Fruit fly (Drosophila melanogaster) whole organism, embryonic: Measurements from ENCODE around the gene CG14965.

Experiments
- Abd-B ChIP-seq: fragments of 200-800 bp; sonication (Bioruptor generic); optimal IDR thresholded peaks from 2 replicates; lab custom pipeline; 2018; ENCODE audit warnings: missing biosample characterization, mild to moderate bottlenecking, missing genetic modification characterization, moderate library complexity
- Bdp1 ChIP-seq: fragments of 200-800 bp; sonication (Bioruptor generic); optimal IDR thresholded peaks from 3 replicates; lab custom pipeline; 2016; ENCODE audit warnings: missing biosample characterization, missing genetic modification characterization
- BtbVII ChIP-seq: fragments of 200-800 bp; sonication (Bioruptor generic); optimal IDR thresholded peaks from 3 replicates; lab custom pipeline; 2017; ENCODE audit warnings: missing biosample characterization, mild to moderate bottlenecking, missing genetic modification characterization
- CG10274 ChIP-seq: fragments of 200-800 bp; sonication (Bioruptor generic); optimal IDR thresholded peaks from 3 replicates; lab custom pipeline; 2017; ENCODE audit warnings: missing biosample characterization, mild to moderate bottlenecking, missing genetic modification characterization
- CG10959 ChIP-seq: fragments of 200-800 bp; sonication (Bioruptor generic); IDR thresholded peaks from 2 replicates; pipeline ENCODE4 v1.3.6; 2022; ENCODE audit warnings: missing biosample characterization, missing genetic modification characterization
- CG11560 ChIP-seq: fragments of 200-800 bp; sonication (Bioruptor generic); IDR thresholded peaks from 3 replicates; pipeline ENCODE4 v1.3.6; 2022; ENCODE audit warnings: missing biosample characterization, missing genetic modification characterization
- CG14667 ChIP-seq: fragments of 200-800 bp; sonication (Bioruptor generic); IDR thresholded peaks from 2 replicates; pipeline ENCODE4 v1.3.6; 2022; ENCODE audit warnings: missing biosample characterization, missing genetic modification characterization
- CG14860 ChIP-seq: fragments of 200-800 bp; sonication (Bioruptor generic); IDR thresholded peaks from 3 replicates; pipeline ENCODE4 v1.3.6; 2022; ENCODE audit warnings: missing biosample characterization, missing genetic modification characterization; ENCODE audit not compliant: partially characterized antibody
- CG17912 ChIP-seq: fragments of 200-800 bp; sonication (Bioruptor generic); optimal IDR thresholded peaks from 2 replicates; lab custom pipeline; 2018; ENCODE audit warnings: missing biosample characterization, mild to moderate bottlenecking, missing genetic modification characterization
- CG2129 ChIP-seq: fragments of 200-800 bp; sonication (Bioruptor generic); IDR thresholded peaks from 2 replicates; pipeline ENCODE4 v1.3.6; 2022; ENCODE audit warnings: missing biosample characterization, missing genetic modification characterization; ENCODE audit not compliant: partially characterized antibody
- CG32772 ChIP-seq: fragments of 200-800 bp; sonication (Bioruptor generic); IDR thresholded peaks from 2 replicates; pipeline ENCODE4 v1.3.6; 2022; ENCODE audit warnings: missing biosample characterization, missing genetic modification characterization
- CG3281 ChIP-seq: fragments of 200-800 bp; sonication (Bioruptor generic); optimal IDR thresholded peaks from 3 replicates; lab custom pipeline; 2017; ENCODE audit warnings: missing biosample characterization, mild to moderate bottlenecking, missing genetic modification characterization
- CG33213 ChIP-seq: fragments of 200-800 bp; sonication (Bioruptor generic); optimal IDR thresholded peaks from 3 replicates; lab custom pipeline; 2016; ENCODE audit warnings: missing biosample characterization, missing genetic modification characterization
- CG3407 ChIP-seq: fragments of 200-800 bp; sonication (Bioruptor generic); optimal IDR thresholded peaks from 2 replicates; lab custom pipeline; 2018; ENCODE audit warnings: missing biosample characterization, mild to moderate bottlenecking, missing genetic modification characterization
- CG6683 ChIP-seq: fragments of 200-800 bp; sonication (Bioruptor generic); optimal IDR thresholded peaks from 2 replicates; lab custom pipeline; 2017; ENCODE audit warnings: missing biosample characterization, mild to moderate bottlenecking, missing genetic modification characterization, missing genetic modification reagents
- CkIIα-i1 ChIP-seq: fragments of 200-800 bp; sonication (Bioruptor generic); IDR thresholded peaks from 2 replicates; pipeline ENCODE4 v1.3.6; 2022; ENCODE audit warnings: missing biosample characterization, missing genetic modification characterization
- D19B ChIP-seq: fragments of 200-800 bp; sonication (Bioruptor generic); optimal IDR thresholded peaks from 2 replicates; lab custom pipeline; 2017; ENCODE audit warnings: missing biosample characterization, mild to moderate bottlenecking, missing genetic modification characterization
- Dip3 ChIP-seq: fragments of 200-800 bp; sonication (Bioruptor generic); optimal IDR thresholded peaks from 3 replicates; lab custom pipeline; 2016; ENCODE audit warnings: missing biosample characterization, missing genetic modification characterization
- E2f1 ChIP-seq: fragments of 200-800 bp; sonication (Bioruptor generic); IDR thresholded peaks from 2 replicates; pipeline ENCODE4 v1.3.6; 2022; ENCODE audit warnings: missing biosample characterization, missing genetic modification characterization
- Elba2 ChIP-seq: fragments of 200-800 bp; sonication (Bioruptor generic); optimal IDR thresholded peaks from 3 replicates; lab custom pipeline; 2016; ENCODE audit warnings: missing biosample characterization, missing genetic modification characterization
- Ets65A ChIP-seq: fragments of 200-800 bp; sonication (Bioruptor generic); peaks from one replicate; lab custom pipeline; 2016; ENCODE audit warnings: missing biosample characterization, missing genetic modification characterization
- HLH54F ChIP-seq: fragments of 200-800 bp; sonication (Bioruptor generic); optimal IDR thresholded peaks from 3 replicates; lab custom pipeline; 2016; ENCODE audit warnings: missing biosample characterization, missing genetic modification characterization
- Hr51 ChIP-seq, 2 experiments: fragments of 200-800 bp; sonication (Bioruptor generic); optimal IDR thresholded peaks; 2 replicates in 1 of 2; 3 replicates in 1 of 2; lab custom pipeline; 2016 to 2018; ENCODE audit warnings: missing biosample characterization in 2 of 2, missing genetic modification characterization in 2 of 2, mild to moderate bottlenecking in 1 of 2, moderate library complexity in 1 of 2
- MBD-R2 ChIP-seq: fragments of 200-800 bp; sonication (Bioruptor generic); IDR thresholded peaks from 2 replicates; pipeline ENCODE4 v1.3.6; 2022; ENCODE audit warnings: missing biosample characterization, missing genetic modification characterization
- Mes4 ChIP-seq: fragments of 200-800 bp; sonication (Bioruptor generic); optimal IDR thresholded peaks from 2 replicates; lab custom pipeline; 2016; ENCODE audit warnings: missing biosample characterization, missing genetic modification characterization
- NFAT ChIP-seq: fragments of 200-800 bp; sonication (Bioruptor generic); IDR thresholded peaks from 2 replicates; pipeline ENCODE4 v1.3.6; 2022; ENCODE audit warnings: missing biosample characterization, missing genetic modification characterization
- Nf-YC ChIP-seq: fragments of 200-800 bp; optimal IDR thresholded peaks from 3 replicates; lab custom pipeline; 2019; ENCODE audit warnings: missing biosample characterization, mild to moderate bottlenecking, missing genetic modification characterization, moderate library complexity
- Rx ChIP-seq: fragments of 200-800 bp; sonication (Bioruptor generic); IDR thresholded peaks from 2 replicates; pipeline ENCODE4 v1.3.6; 2022; ENCODE audit warnings: missing biosample characterization, missing genetic modification characterization
- Sry-δ ChIP-seq: fragments of 200-800 bp; sonication (Bioruptor generic); optimal IDR thresholded peaks from 2 replicates; lab custom pipeline; 2016; ENCODE audit warnings: missing biosample characterization, missing genetic modification characterization
- Trl ChIP-seq, 3 experiments: fragments of >200 bp in 2 of 3; fragments of 200-800 bp in 1 of 3; sonication (Bioruptor generic) in 1 of 3; optimal IDR thresholded peaks; 2 replicates in 1 of 3; 3 replicates in 2 of 3; lab custom pipeline; 2016 to 2017; ENCODE audit warnings: missing biosample characterization in 1 of 3, missing genetic modification characterization in 1 of 3
- az2 ChIP-seq: fragments of 200-800 bp; sonication (Bioruptor generic); optimal IDR thresholded peaks from 3 replicates; lab custom pipeline; 2016; ENCODE audit warnings: missing biosample characterization, missing genetic modification characterization
- caup ChIP-seq: fragments of 200-800 bp; sonication (Bioruptor generic); optimal IDR thresholded peaks from 3 replicates; lab custom pipeline; 2017; ENCODE audit warnings: missing biosample characterization, mild to moderate bottlenecking, missing genetic modification characterization, moderate library complexity; ENCODE audit not compliant: severe bottlenecking
- ci ChIP-seq: fragments of 200-800 bp; sonication (Bioruptor generic); IDR thresholded peaks from 3 replicates; pipeline ENCODE4 v1.3.6; 2022; ENCODE audit warnings: missing biosample characterization, missing genetic modification characterization
- croc ChIP-seq: fragments of 200-800 bp; sonication (Bioruptor generic); conservative IDR thresholded peaks from 3 replicates; pipeline ENCODE4 v1.3.6; 2022; ENCODE audit warnings: missing biosample characterization, missing genetic modification characterization
- esg ChIP-seq: fragments of 200-800 bp; sonication (Bioruptor generic); conservative IDR thresholded peaks from 2 replicates; pipeline ENCODE4 v1.3.6; 2022; ENCODE audit warnings: missing biosample characterization, missing genetic modification characterization
- fd102C ChIP-seq: fragments of 200-800 bp; sonication (Bioruptor generic); optimal IDR thresholded peaks from 2 replicates; lab custom pipeline; 2018; ENCODE audit warnings: missing biosample characterization, mild to moderate bottlenecking, missing genetic modification characterization, moderate library complexity
- grau ChIP-seq: fragments of 200-800 bp; optimal IDR thresholded peaks from 3 replicates; lab custom pipeline; 2019; ENCODE audit warnings: missing biosample characterization, mild to moderate bottlenecking, missing genetic modification characterization, moderate library complexity
- gro ChIP-seq: fragments of 200-800 bp; sonication (Bioruptor generic); optimal IDR thresholded peaks from 2 replicates; lab custom pipeline; 2016; ENCODE audit warnings: missing biosample characterization, missing genetic modification characterization
- her ChIP-seq: fragments of 200-800 bp; sonication (Bioruptor generic); optimal IDR thresholded peaks from 2 replicates; lab custom pipeline; 2016; ENCODE audit warnings: missing biosample characterization, missing genetic modification characterization
- jing ChIP-seq: fragments of 200-800 bp; sonication (Bioruptor generic); optimal IDR thresholded peaks from 2 replicates; lab custom pipeline; 2018; ENCODE audit warnings: missing biosample characterization, mild to moderate bottlenecking, missing genetic modification characterization
- jumu ChIP-seq: fragments of 200-800 bp; sonication (Bioruptor generic); optimal IDR thresholded peaks from 3 replicates; lab custom pipeline; 2016; ENCODE audit warnings: missing biosample characterization, missing genetic modification characterization
- ken ChIP-seq: fragments of 200-800 bp; sonication (Bioruptor generic); IDR thresholded peaks from 3 replicates; pipeline ENCODE4 v1.3.6; 2022; ENCODE audit warnings: missing biosample characterization, missing genetic modification characterization
- pan ChIP-seq, 4 experiments: fragments of >200 bp in 3 of 4; fragments of 200-800 bp in 1 of 4; sonication (Bioruptor generic) in 1 of 4; optimal IDR thresholded peaks in 3 of 4; IDR thresholded peaks in 1 of 4; 2 replicates each; pipeline versions ENCODE4 v1.3.6 to Lab custom; 2017 to 2022; ENCODE audit warnings: missing biosample characterization in 2 of 4, missing genetic modification characterization in 2 of 4, mixed read lengths in 1 of 4
- phol ChIP-seq: fragments of 200-800 bp; sonication (Bioruptor generic); optimal IDR thresholded peaks from 3 replicates; lab custom pipeline; 2018; ENCODE audit warnings: missing biosample characterization, mild to moderate bottlenecking, missing genetic modification characterization, moderate library complexity
- slbo ChIP-seq: fragments of 200-800 bp; sonication (Bioruptor generic); IDR thresholded peaks from 2 replicates; pipeline ENCODE4 v1.3.6; 2022; ENCODE audit warnings: missing biosample characterization, missing genetic modification characterization
- slou ChIP-seq: fragments of 200-800 bp; sonication (Bioruptor generic); optimal IDR thresholded peaks from 3 replicates; lab custom pipeline; 2016; ENCODE audit warnings: missing biosample characterization, missing genetic modification characterization
- tx ChIP-seq: fragments of 200-800 bp; sonication (Bioruptor generic); optimal IDR thresholded peaks from 2 replicates; lab custom pipeline; 2016; ENCODE audit warnings: missing biosample characterization, missing genetic modification characterization
- unpg ChIP-seq: fragments of 200-800 bp; sonication (Bioruptor generic); optimal IDR thresholded peaks from 3 replicates; lab custom pipeline; 2018; ENCODE audit warnings: missing biosample characterization, mild to moderate bottlenecking, missing genetic modification characterization, moderate library complexity
- yki ChIP-seq: fragments of >200 bp; optimal IDR thresholded peaks from 3 replicates; lab custom pipeline; 2018
- z ChIP-seq: fragments of 200-800 bp; sonication (Bioruptor generic); IDR thresholded peaks from 3 replicates; pipeline ENCODE4 v1.3.6; 2022; ENCODE audit warnings: missing biosample characterization, missing genetic modification characterization

The CG14965 gene

dm6 chr3L:3178530-3179096, 13.7 kb downstream of the CG14965 start, which contains the start of the genes MnM and Girdin (continued):
- TF ChIP-seq Hr51 (GFP tag; optimal IDR thresholded peaks at IDR 0.05; lab: Kevin White, UChicago): peak in 1 of 2 experiments; percentile 74
- peak; percentile 83 for TF ChIP-seq slbo
- peak; percentile 80 for TF ChIP-seq CG14860
- no peak for TF ChIP-seq CG10274 (GFP tag; lab: Kevin White, UChicago)
- peak; percentile 63 for TF ChIP-seq gro
- no peak for TF ChIP-seq CkIIα-i1
- TF ChIP-seq her (GFP tag; lab: Kevin White, UChicago): peak; percentile 75
- peak; percentile 65 for TF ChIP-seq phol (tag; lab: Kevin White, UChicago)
- no peak for TF ChIP-seq jing (GFP tag; lab: Kevin White, UChicago)
- TF ChIP-seq slou (GFP tag; lab: Kevin White, UChicago): no peak
- TF ChIP-seq Rx: no peak
- peak; percentile 100 for TF ChIP-seq Sry-δ (GFP tag; lab: Kevin White, UChicago)
- no peak for TF ChIP-seq z (GFP tag; lab: Robert Waterston, UW)
- TF ChIP-seq Abd-B: peak; percentile 75
- TF ChIP-seq pan (optimal IDR thresholded peaks at IDR 0.05; lab: Kevin White, UChicago): no peak
- no peak for TF ChIP-seq pan (GFP tag; optimal IDR thresholded peaks at IDR 0.05 in 1 of 2, IDR thresholded peaks at IDR 0.05 in 1 of 2)
- TF ChIP-seq HLH54F (GFP tag; lab: Kevin White, UChicago): peak; percentile 87
- no peak for TF ChIP-seq CG3407
- peak; percentile 44; the same call in 1 of the 2 replicates for TF ChIP-seq CG32772 (GFP tag; lab: Robert Waterston, UW)
- no peak for TF ChIP-seq CG14667 (GFP tag; lab: Robert Waterston, UW)
- peak; percentile 50 for TF ChIP-seq Mes4 (GFP tag; lab: Kevin White, UChicago)
- peak; percentile 41 for TF ChIP-seq CG2129 (GFP tag; lab: Robert Waterston, UW)
- TF ChIP-seq caup (GFP tag; lab: Kevin White, UChicago): no peak
- peak; percentile 53; the same call in 1 of the 3 replicates for TF ChIP-seq ci (GFP tag; lab: Robert Waterston, UW)
- peak; percentile 64 for TF ChIP-seq CG33213 (GFP tag; lab: Kevin White, UChicago)
- peak in 1 of 2 experiments; percentile 22 for TF ChIP-seq Trl (optimal IDR thresholded peaks at IDR 0.05; lab: Kevin White, UChicago)
- TF ChIP-seq Trl (GFP tag; optimal IDR thresholded peaks at IDR 0.05; lab: Kevin White, UChicago): peak; percentile 77
- TF ChIP-seq Bdp1 (GFP tag; lab: Kevin White, UChicago): peak; percentile 54
- TF ChIP-seq MBD-R2 (GFP tag; lab: Robert Waterston, UW): peak; percentile 63; the same call in 1 of the 2 replicates
- TF ChIP-seq Elba2 (GFP tag; lab: Kevin White, UChicago): no peak
- peak; percentile 56 for TF ChIP-seq az2 (GFP tag; lab: Kevin White, UChicago)
- peak; percentile 53; the same call in 1 of the 3 replicates for TF ChIP-seq CG11560 (tag; lab: Robert Waterston, UW)
- TF ChIP-seq grau (tag; lab: Kevin White, UChicago): peak; percentile 74
- peak; percentile 86 for TF ChIP-seq jumu (GFP tag; lab: Kevin White, UChicago)
- TF ChIP-seq croc: no peak
- TF ChIP-seq Ets65A: peak; percentile 98
- no peak for TF ChIP-seq BtbVII
- TF ChIP-seq esg (GFP tag; lab: Robert Waterston, UW): peak; percentile 42
- TF ChIP-seq D19B (GFP tag; lab: Kevin White, UChicago): no peak
- no peak for TF ChIP-seq yki (lab: Kevin White, UChicago)
- TF ChIP-seq CG17912: no peak
- no peak for TF ChIP-seq fd102C (GFP tag; lab: Kevin White, UChicago)
- no peak for TF ChIP-seq CG10959 (GFP tag; lab: Robert Waterston, UW)
- TF ChIP-seq CG6683 (GFP tag; lab: Kevin White, UChicago): no peak
- peak; percentile 73 for TF ChIP-seq Dip3 (GFP tag; lab: Kevin White, UChicago)
- TF ChIP-seq tx (GFP tag; lab: Kevin White, UChicago): peak; percentile 74
- TF ChIP-seq CG3281: no peak
- TF ChIP-seq Nf-YC: no peak
- no peak for TF ChIP-seq unpg (GFP tag; lab: Kevin White, UChicago)
- TF ChIP-seq ken (GFP tag; lab: Robert Waterston, UW): 0 out of 3 replicates have a peak, but pooled peaks have one; percentile 31
- TF ChIP-seq NFAT (GFP tag; lab: Robert Waterston, UW): peak; percentile 62; the same call in 1 of the 2 replicates
- peak; percentile 25; the same call in 1 of the 2 replicates for TF ChIP-seq E2f1
